Worm (Caenorhabditis elegans) whole organism, L2 larva: ENCODE results near the gene T21C9.9.

ENCODE experiments used
- F13H6.1 ChIP-seq: sonication (generic microtip); optimal IDR thresholded peaks from 2 replicates; lab custom pipeline; 2016; ENCODE audit warnings: missing genetic modification characterization, missing compliant biosample characterization
- Y55F3AM.14 ChIP-seq: fragments of 200-800 bp; sonication (Bioruptor generic); optimal IDR thresholded peaks from 2 replicates; lab custom pipeline; 2018; ENCODE audit warnings: mild to moderate bottlenecking, missing genetic modification characterization, missing compliant biosample characterization
- alr-1 ChIP-seq: fragments of 150-350 bp; optimal IDR thresholded peaks from 2 replicates; lab custom pipeline; 2014; ENCODE audit warnings: missing biosample characterization, missing genetic modification characterization
- ama-1 ChIP-seq: fragments of 150-350 bp; optimal IDR thresholded peaks from 2 replicates; lab custom pipeline; 2018; ENCODE audit warnings: inconsistent platforms
- ceh-16 ChIP-seq: fragments of 150-350 bp; optimal IDR thresholded peaks from 2 replicates; lab custom pipeline; 2014; ENCODE audit warnings: missing biosample characterization, missing genetic modification characterization
- ceh-82 ChIP-seq: fragments of 150-350 bp; optimal IDR thresholded peaks from 2 replicates; lab custom pipeline; 2014; ENCODE audit warnings: missing biosample characterization, missing genetic modification characterization
- crh-2 ChIP-seq: sonication (generic microtip); optimal IDR thresholded peaks from 2 replicates; lab custom pipeline; 2017; ENCODE audit warnings: missing biosample characterization, missing genetic modification characterization
- dmd-4 ChIP-seq: sonication (generic microtip); optimal IDR thresholded peaks from 2 replicates; lab custom pipeline; 2017; ENCODE audit warnings: missing biosample characterization, missing genetic modification characterization
- egl-27 ChIP-seq: sonication (generic microtip); optimal IDR thresholded peaks from 3 replicates; lab custom pipeline; 2017; ENCODE audit warnings: missing biosample characterization, missing genetic modification reagents, missing genetic modification characterization
- elt-1 ChIP-seq: fragments of 150-350 bp; optimal IDR thresholded peaks from 2 replicates; lab custom pipeline; 2014; ENCODE audit warnings: missing biosample characterization, missing genetic modification characterization
- elt-3 ChIP-seq: sonication (generic microtip); optimal IDR thresholded peaks from 2 replicates; lab custom pipeline; 2017; ENCODE audit warnings: missing biosample characterization, missing genetic modification characterization
- fos-1 ChIP-seq: fragments of 150-350 bp; optimal IDR thresholded peaks from 2 replicates; lab custom pipeline; 2014; ENCODE audit warnings: missing biosample characterization, missing genetic modification characterization
- gmeb-1 ChIP-seq: fragments of 150-350 bp; optimal IDR thresholded peaks from 2 replicates; lab custom pipeline; 2014; ENCODE audit warnings: missing biosample characterization, missing genetic modification characterization
- lin-11 ChIP-seq: fragments of 150-350 bp; sonication (generic microtip); optimal IDR thresholded peaks from 2 replicates; lab custom pipeline; 2014; ENCODE audit warnings: missing biosample characterization, missing genetic modification characterization, inconsistent platforms, mixed read lengths
- lin-13 ChIP-seq: fragments of 150-350 bp; optimal IDR thresholded peaks from 2 replicates; lab custom pipeline; 2014; ENCODE audit warnings: missing biosample characterization, missing genetic modification reagents, missing genetic modification characterization
- lin-39 ChIP-seq: fragments of 150-350 bp; optimal IDR thresholded peaks from 2 replicates; lab custom pipeline; 2014; ENCODE audit warnings: missing biosample characterization, missing genetic modification reagents, missing genetic modification characterization
- lsy-2 ChIP-seq, 2 experiments: fragments of 150-350 bp in 1 of 2; sonication (generic microtip) in 1 of 2; optimal IDR thresholded peaks; 2 replicates each; lab custom pipeline; 2014 to 2017; ENCODE audit warnings: missing biosample characterization in 2 of 2, missing genetic modification characterization in 2 of 2
- mbf-1 ChIP-seq: sonication (generic microtip); optimal IDR thresholded peaks from 2 replicates; lab custom pipeline; 2017; ENCODE audit warnings: missing biosample characterization, missing genetic modification characterization
- mdl-1 ChIP-seq, 2 experiments: fragments of 150-350 bp in 1 of 2; sonication (generic microtip) in 1 of 2; optimal IDR thresholded peaks; 2 replicates each; lab custom pipeline; 2017; ENCODE audit warnings: missing biosample characterization in 2 of 2, missing genetic modification characterization in 2 of 2
- nhr-11 ChIP-seq: fragments of 150-350 bp; optimal IDR thresholded peaks from 2 replicates; lab custom pipeline; 2014; ENCODE audit warnings: missing biosample characterization, missing genetic modification characterization
- nhr-12 ChIP-seq: fragments of 150-350 bp; optimal IDR thresholded peaks from 2 replicates; lab custom pipeline; 2014; ENCODE audit warnings: missing biosample characterization, missing genetic modification characterization
- nhr-129 ChIP-seq: fragments of 150-350 bp; optimal IDR thresholded peaks from 2 replicates; lab custom pipeline; 2014; ENCODE audit warnings: missing biosample characterization, missing genetic modification characterization
- nhr-21 ChIP-seq: fragments of 150-350 bp; optimal IDR thresholded peaks from 2 replicates; lab custom pipeline; 2014; ENCODE audit warnings: missing biosample characterization, missing genetic modification characterization
- nhr-23 ChIP-seq: fragments of 150-350 bp; optimal IDR thresholded peaks from 2 replicates; lab custom pipeline; 2014; ENCODE audit warnings: missing biosample characterization, missing genetic modification reagents, missing genetic modification characterization
- nhr-25 ChIP-seq: fragments of 150-350 bp; sonication (generic microtip); optimal IDR thresholded peaks from 3 replicates; lab custom pipeline; 2014; ENCODE audit warnings: missing biosample characterization, missing genetic modification characterization
- nhr-6 ChIP-seq: fragments of 150-350 bp; optimal IDR thresholded peaks from 2 replicates; lab custom pipeline; 2014; ENCODE audit warnings: missing biosample characterization, missing genetic modification characterization
- nhr-77 ChIP-seq: fragments of 150-350 bp; optimal IDR thresholded peaks from 2 replicates; lab custom pipeline; 2014; ENCODE audit warnings: missing biosample characterization, missing genetic modification characterization
- peb-1 ChIP-seq: fragments of 150-350 bp; optimal IDR thresholded peaks from 2 replicates; lab custom pipeline; 2014; ENCODE audit warnings: missing biosample characterization, missing genetic modification characterization
- sem-4 ChIP-seq: fragments of 150-350 bp; optimal IDR thresholded peaks from 2 replicates; lab custom pipeline; 2014; ENCODE audit warnings: missing biosample characterization, missing genetic modification reagents, missing genetic modification characterization
- sma-9 ChIP-seq, 2 experiments: fragments of 150-350 bp in 1 of 2; sonication (generic microtip) in 1 of 2; optimal IDR thresholded peaks; 2 replicates each; lab custom pipeline; 2014 to 2016; ENCODE audit warnings: missing genetic modification characterization in 2 of 2, mild to moderate bottlenecking in 1 of 2, missing biosample characterization in 1 of 2, missing compliant biosample characterization in 1 of 2, missing genetic modification reagents in 1 of 2, moderate library complexity in 1 of 2
- unc-39 ChIP-seq: fragments of 150-350 bp; optimal IDR thresholded peaks from 2 replicates; lab custom pipeline; 2014; ENCODE audit warnings: missing biosample characterization, missing genetic modification characterization
- unc-55 ChIP-seq: fragments of 150-350 bp; sonication (generic microtip); optimal IDR thresholded peaks from 3 replicates; lab custom pipeline; 2014; ENCODE audit warnings: missing biosample characterization, missing genetic modification reagents, missing genetic modification characterization
- unc-62 ChIP-seq: fragments of 150-350 bp; optimal IDR thresholded peaks from 2 replicates; lab custom pipeline; 2014; ENCODE audit warnings: missing biosample characterization, missing genetic modification reagents, missing genetic modification characterization
- zag-1 ChIP-seq: fragments of 150-350 bp; optimal IDR thresholded peaks from 2 replicates; lab custom pipeline; 2014; ENCODE audit warnings: missing biosample characterization, missing genetic modification characterization
- ztf-1 ChIP-seq: fragments of 200-800 bp; sonication (Bioruptor generic); conservative IDR thresholded peaks from 2 replicates; pipeline ENCODE4 v1.3.6; 2022; ENCODE audit warnings: missing genetic modification characterization, missing compliant biosample characterization
- ztf-11 ChIP-seq: sonication (generic microtip); optimal IDR thresholded peaks from 2 replicates; lab custom pipeline; 2017; ENCODE audit warnings: missing biosample characterization, missing genetic modification characterization
- ztf-4 ChIP-seq: fragments of 150-350 bp; optimal IDR thresholded peaks from 2 replicates; lab custom pipeline; 2014; ENCODE audit warnings: missing biosample characterization, missing genetic modification characterization

T21C9.9 gene

DNA sequence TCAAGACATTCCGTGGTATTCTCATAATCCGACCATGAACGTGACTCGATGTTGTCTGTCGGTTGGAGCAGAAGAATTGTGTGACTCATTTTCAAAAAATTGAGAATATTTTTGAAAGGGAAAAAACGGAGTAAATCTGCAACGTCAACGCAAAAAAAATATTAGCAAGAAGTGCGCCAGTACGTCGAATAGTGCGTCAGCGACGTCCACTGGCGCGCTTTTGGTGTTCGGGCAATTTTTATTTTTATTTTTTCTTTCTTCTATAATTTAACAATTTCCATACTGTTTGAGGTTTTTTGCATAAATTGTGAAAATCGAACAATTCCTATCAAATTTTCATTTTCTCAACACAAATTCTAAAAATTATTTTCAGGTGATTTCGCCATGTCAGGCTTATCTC is 13.4 kb downstream of the T21C9.9 start, which contains the start of the genes erh-1 and lpd-9 (continued):
- TF ChIP-seq nhr-11 (tag; lab: Kevin White, UChicago) (no peak), lin-39 (tag; lab: Kevin White, UChicago) (no peak), sma-9 (GFP tag; optimal IDR thresholded peaks at IDR 0.05; lab: Kevin White, UChicago) (peak; percentile 85), sma-9 (tag; optimal IDR thresholded peaks at IDR 0.05; lab: Kevin White, UChicago) (no peak), Y55F3AM.14 (no peak), unc-62 (GFP tag; lab: Kevin White, UChicago) (no peak), ceh-82 (tag; lab: Kevin White, UChicago) (no peak), unc-55 (GFP tag; lab: Kevin White, UChicago) (peak; percentile 89), nhr-77 (tag; lab: Kevin White, UChicago) (no peak), nhr-12 (tag; lab: Kevin White, UChicago) (no peak), unc-39 (tag; lab: Kevin White, UChicago) (no peak), lsy-2 (tag; optimal IDR thresholded peaks at IDR 0.05; lab: Kevin White, UChicago) (peak; percentile 81 to 86), dmd-4 (no peak), elt-1 (tag; lab: Kevin White, UChicago) (no peak), ceh-16 (tag; lab: Kevin White, UChicago) (no peak), ztf-4 (tag; lab: Kevin White, UChicago) (no peak), crh-2 (tag; lab: Kevin White, UChicago) (peak; percentile 59), alr-1 (no peak), lin-11 (tag; lab: Kevin White, UChicago) (peak; percentile 56), peb-1 (tag; lab: Kevin White, UChicago) (no peak), mbf-1 (tag; lab: Kevin White, UChicago) (no peak), mdl-1 (tag; optimal IDR thresholded peaks at IDR 0.05; lab: Kevin White, UChicago) (no peak)

- TF ChIP-seq nhr-77 (tag; lab: Kevin White, UChicago) (no peak), nhr-23 (tag; lab: Kevin White, UChicago) (no peak), dmd-4 (no peak), F13H6.1 (tag; lab: Kevin White, UChicago) (no peak), ztf-11 (no peak), ztf-1 (GFP tag; lab: Robert Waterston, UW) (no peak), lsy-2 (tag; optimal IDR thresholded peaks at IDR 0.05; lab: Kevin White, UChicago) (no peak), zag-1 (tag; lab: Kevin White, UChicago) (no peak), ama-1 (lab: Kevin White, UChicago) (no peak), sem-4 (tag; lab: Kevin White, UChicago) (no peak), nhr-129 (no peak), lin-11 (tag; lab: Kevin White, UChicago) (no peak), elt-3 (tag; lab: Kevin White, UChicago) (no peak), crh-2 (tag; lab: Kevin White, UChicago) (no peak), ceh-16 (tag; lab: Kevin White, UChicago) (no peak), lin-39 (tag; lab: Kevin White, UChicago) (no peak), elt-1 (tag; lab: Kevin White, UChicago) (no peak), gmeb-1 (no peak), nhr-25 (tag; lab: Kevin White, UChicago) (no peak), nhr-21 (tag; lab: Kevin White, UChicago) (no peak)
Measured at ce11 chrV:10578226-10578625, 14.2 kb downstream of the T21C9.9 start, which contains the start of gene mics-1. Gene mics-1 (minus strand): TSS chrV:10578326.

- no peak for TF ChIP-seq egl-27 (tag; lab: Kevin White, UChicago)
- no peak for TF ChIP-seq sma-9 (GFP tag; optimal IDR thresholded peaks at IDR 0.05; lab: Kevin White, UChicago)
- TF ChIP-seq sma-9 (tag; optimal IDR thresholded peaks at IDR 0.05; lab: Kevin White, UChicago), result no peak
- no peak for TF ChIP-seq fos-1 (tag; lab: Kevin White, UChicago)
- TF ChIP-seq nhr-6 (tag; lab: Kevin White, UChicago), result no peak
- no peak for TF ChIP-seq dmd-4
- no peak for TF ChIP-seq ztf-4 (tag; lab: Kevin White, UChicago)
- no peak for TF ChIP-seq nhr-12 (tag; lab: Kevin White, UChicago)
- no peak for TF ChIP-seq ztf-11
- TF ChIP-seq gmeb-1, result no peak
- TF ChIP-seq lin-13 (GFP tag; lab: Kevin White, UChicago), result no peak
Measured at ce11 chrV:10576319-10576718, 16.1 kb downstream of the T21C9.9 start, which contains the start of gene vps-54. Gene vps-54 (minus strand): TSS chrV:10576419.
